Fruit fly (Drosophila melanogaster): Measurements from ENCODE around the gene RpL24.

The RpL24 gene

DNA sequence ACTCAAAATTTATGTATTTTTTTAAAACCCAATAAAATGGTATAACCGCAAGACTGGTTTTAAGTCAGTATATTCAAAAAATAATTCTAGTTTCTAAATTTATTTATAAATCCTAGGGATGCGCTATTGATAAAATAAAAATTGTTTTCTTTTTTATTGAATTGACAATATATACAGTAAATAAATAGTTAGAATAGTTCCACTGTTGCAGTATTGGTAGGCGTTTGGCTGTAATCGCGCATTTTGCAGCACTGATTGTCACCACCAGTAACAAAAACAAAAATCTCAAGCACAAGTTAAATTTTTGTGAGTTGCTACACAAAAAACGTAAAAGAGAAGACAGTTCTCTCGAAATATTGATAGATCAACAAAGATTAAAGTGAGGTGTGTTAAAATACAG lies 26.0 kb downstream of the RpL24 start, which contains the start of gene CG31855:
TSS of gene CG31855 (plus strand) at position 265 of the 400 bp plus-strand sequence.
- peak; percentile 75 for TF ChIP-seq Clk (GFP tag; optimal IDR thresholded peaks at IDR 0.05)
- no peak for TF ChIP-seq kay (GFP tag; ENCODE audit: borderline replicate concordance)
- peak; percentile 82 for TF ChIP-seq CG14711 (tag; optimal IDR thresholded peaks at IDR 0.05)
- TF ChIP-seq pad (GFP tag; optimal IDR thresholded peaks at IDR 0.05), result peak; percentile 84
- peak; percentile 93 for TF ChIP-seq CG7101 (tag; optimal IDR thresholded peaks at IDR 0.05)
- TF ChIP-seq cnc (optimal IDR thresholded peaks at IDR 0.05), result no peak
- TF ChIP-seq ovo (GFP tag; optimal IDR thresholded peaks at IDR 0.05), result peak; percentile 75
- peak; percentile 92 for TF ChIP-seq Mnt (GFP tag; optimal IDR thresholded peaks at IDR 0.05)
- TF ChIP-seq CG1620 (GFP tag; optimal IDR thresholded peaks at IDR 0.05), result peak; percentile 96
- TF ChIP-seq Hr96 (GFP tag; optimal IDR thresholded peaks at IDR 0.05), result peak; percentile 80
- peak; percentile 83 for TF ChIP-seq CG7045 (GFP tag; optimal IDR thresholded peaks at IDR 0.05)
- peak; percentile 94 for TF ChIP-seq bab1 (GFP tag; optimal IDR thresholded peaks at IDR 0.05)
- TF ChIP-seq Crg-1 (GFP tag; optimal IDR thresholded peaks at IDR 0.05), result peak; percentile 96
- TF ChIP-seq CG33017 (tag; optimal IDR thresholded peaks at IDR 0.05), result peak; percentile 92
- peak; percentile 86 for TF ChIP-seq CG5204 (GFP tag; optimal IDR thresholded peaks at IDR 0.05)
- peak; percentile 78 for TF ChIP-seq cic (GFP tag; optimal IDR thresholded peaks at IDR 0.05)
- TF ChIP-seq tj (GFP tag; optimal IDR thresholded peaks at IDR 0.05), result peak; percentile 50
- peak; percentile 93 for TF ChIP-seq CG12768 (GFP tag; optimal IDR thresholded peaks at IDR 0.05)
- TF ChIP-seq toe (GFP tag; optimal IDR thresholded peaks at IDR 0.05), result peak; percentile 80
- peak; percentile 85 for TF ChIP-seq CG11617 (GFP tag; optimal IDR thresholded peaks at IDR 0.05)

DNA sequence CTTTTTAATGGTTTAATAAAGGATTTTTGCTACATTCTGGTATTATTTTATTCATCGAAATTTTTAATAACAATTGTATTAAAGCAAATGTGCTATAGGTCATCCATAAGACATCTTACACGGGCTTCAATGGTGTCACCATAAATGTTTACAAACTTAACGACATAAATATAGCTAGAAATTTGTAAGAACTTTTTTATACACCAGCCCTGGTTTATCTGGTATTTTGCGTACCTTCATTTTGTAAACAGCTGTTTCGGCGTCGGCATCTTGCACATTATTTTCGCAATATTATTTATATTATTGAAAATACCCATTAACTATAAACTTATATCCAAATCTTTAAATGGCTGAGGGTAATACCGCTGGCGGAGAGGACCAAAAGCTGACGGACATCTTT lies 27.6 kb downstream of the RpL24 start, which contains the start of gene Tap42:
TSS of gene Tap42 (plus strand) at position 240 of the 400 bp plus-strand sequence.
- TF ChIP-seq CG1620 (GFP tag; optimal IDR thresholded peaks at IDR 0.05) (no peak), Mnt (GFP tag; optimal IDR thresholded peaks at IDR 0.05) (peak; percentile 30), ovo (GFP tag; optimal IDR thresholded peaks at IDR 0.05) (no peak), CG12768 (GFP tag; optimal IDR thresholded peaks at IDR 0.05) (no peak), CG7045 (GFP tag; optimal IDR thresholded peaks at IDR 0.05) (no peak), CG33017 (tag; optimal IDR thresholded peaks at IDR 0.05) (peak; percentile 26), tj (GFP tag; optimal IDR thresholded peaks at IDR 0.05) (no peak), kay (GFP tag; ENCODE audit: borderline replicate concordance) (no peak), CG5204 (GFP tag; optimal IDR thresholded peaks at IDR 0.05) (no peak), Hr96 (GFP tag; optimal IDR thresholded peaks at IDR 0.05) (no peak), CG7101 (tag; optimal IDR thresholded peaks at IDR 0.05) (peak; percentile 34), CG11617 (GFP tag; optimal IDR thresholded peaks at IDR 0.05) (no peak), toe (GFP tag; optimal IDR thresholded peaks at IDR 0.05) (no peak), Clk (GFP tag; optimal IDR thresholded peaks at IDR 0.05) (no peak), Crg-1 (GFP tag; optimal IDR thresholded peaks at IDR 0.05) (no peak), bab1 (GFP tag; optimal IDR thresholded peaks at IDR 0.05) (peak; percentile 47), pad (GFP tag; optimal IDR thresholded peaks at IDR 0.05) (no peak), cic (GFP tag; optimal IDR thresholded peaks at IDR 0.05) (peak; percentile 22), CG14711 (tag; optimal IDR thresholded peaks at IDR 0.05) (no peak), cnc (optimal IDR thresholded peaks at IDR 0.05) (no peak)

DNA sequence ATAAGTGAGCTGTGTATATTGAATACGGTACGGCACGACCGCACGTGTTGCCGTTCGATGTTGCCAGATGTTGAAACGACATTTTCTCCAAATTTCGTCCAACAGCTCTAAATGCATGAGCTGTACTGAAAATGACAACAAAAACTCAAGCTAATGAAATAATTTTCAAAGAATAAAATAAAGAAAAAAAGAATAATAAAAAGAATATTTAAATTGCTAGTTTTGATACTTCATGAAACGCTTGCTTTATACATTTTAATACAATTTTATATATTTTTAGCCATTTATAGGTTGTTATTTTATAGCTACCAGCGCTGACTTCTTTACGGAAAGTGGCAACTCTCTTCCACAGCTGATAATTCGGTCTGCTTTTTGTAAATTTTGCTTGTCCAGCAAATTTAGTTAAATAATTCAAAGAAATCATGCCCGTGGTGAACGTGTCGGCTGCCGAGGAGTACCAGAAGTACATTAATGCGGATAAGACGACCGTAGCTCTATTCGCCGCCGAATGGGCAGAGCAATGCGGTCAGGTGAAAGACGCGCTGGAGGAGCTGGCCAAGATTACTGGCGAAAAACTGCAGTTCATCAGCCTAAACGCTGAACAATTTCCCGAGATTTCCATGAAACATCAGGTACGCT lies 28.7 kb downstream of the RpL24 start, which contains the start of the genes Nnp-1 and Grx3:
TSS of gene Nnp-1 (minus strand) at position 81 of the 639 bp plus-strand sequence.
TSS of gene Grx3 (plus strand) at position 339 of the 639 bp plus-strand sequence.
- TF ChIP-seq CG12768 (GFP tag; optimal IDR thresholded peaks at IDR 0.05), result peak; percentile 48
- peak; percentile 16 for TF ChIP-seq CG5204 (GFP tag; optimal IDR thresholded peaks at IDR 0.05)
- peak; percentile 40 for TF ChIP-seq Crg-1 (GFP tag; optimal IDR thresholded peaks at IDR 0.05)
- peak; percentile 48 for TF ChIP-seq CG1620 (GFP tag; optimal IDR thresholded peaks at IDR 0.05)
- peak; percentile 54 for TF ChIP-seq toe (GFP tag; optimal IDR thresholded peaks at IDR 0.05)
- TF ChIP-seq CG11617 (GFP tag; optimal IDR thresholded peaks at IDR 0.05), result peak; percentile 68
- TF ChIP-seq kay (GFP tag; ENCODE audit: borderline replicate concordance), result no peak
- peak; percentile 45 for TF ChIP-seq ovo (GFP tag; optimal IDR thresholded peaks at IDR 0.05)
- TF ChIP-seq CG33017 (tag; optimal IDR thresholded peaks at IDR 0.05), result peak; percentile 68
- peak; percentile 72 for TF ChIP-seq CG7045 (GFP tag; optimal IDR thresholded peaks at IDR 0.05)
- peak; percentile 98 for TF ChIP-seq tj (GFP tag; optimal IDR thresholded peaks at IDR 0.05)
- peak; percentile 80 for TF ChIP-seq bab1 (GFP tag; optimal IDR thresholded peaks at IDR 0.05)
- peak; percentile 98 for TF ChIP-seq Mnt (GFP tag; optimal IDR thresholded peaks at IDR 0.05)
- peak; percentile 87 for TF ChIP-seq CG14711 (tag; optimal IDR thresholded peaks at IDR 0.05)
- no peak for TF ChIP-seq cnc (optimal IDR thresholded peaks at IDR 0.05)
- no peak for TF ChIP-seq Clk (GFP tag; optimal IDR thresholded peaks at IDR 0.05)
- peak; percentile 43 for TF ChIP-seq cic (GFP tag; optimal IDR thresholded peaks at IDR 0.05)
- TF ChIP-seq CG7101 (tag; optimal IDR thresholded peaks at IDR 0.05), result peak; percentile 78
- TF ChIP-seq pad (GFP tag; optimal IDR thresholded peaks at IDR 0.05), result peak; percentile 54
- no peak for TF ChIP-seq Hr96 (GFP tag; optimal IDR thresholded peaks at IDR 0.05)

DNA sequence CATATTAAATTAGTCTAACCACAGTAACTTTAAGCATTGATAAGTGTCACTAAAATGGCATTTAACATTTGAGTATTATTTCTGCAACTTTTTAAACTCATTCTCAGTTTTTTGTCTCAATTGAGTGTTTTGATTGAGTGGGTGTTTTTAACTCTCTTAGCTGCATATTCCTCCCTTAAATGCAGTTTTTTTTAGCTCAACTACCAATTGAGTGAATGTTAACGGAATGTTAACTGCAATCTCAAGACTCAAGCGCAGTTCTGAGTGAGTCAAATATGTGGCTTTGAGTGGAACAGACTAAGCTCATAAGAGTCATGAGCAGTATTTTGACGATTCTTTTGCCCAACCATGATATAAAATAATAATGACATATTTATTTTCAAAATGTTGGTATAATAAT lies 32.0 kb downstream of the RpL24 start:
- TF ChIP-seq tj (GFP tag; optimal IDR thresholded peaks at IDR 0.05) (no peak), kay (GFP tag; ENCODE audit: borderline replicate concordance) (peak; percentile 52)

DNA sequence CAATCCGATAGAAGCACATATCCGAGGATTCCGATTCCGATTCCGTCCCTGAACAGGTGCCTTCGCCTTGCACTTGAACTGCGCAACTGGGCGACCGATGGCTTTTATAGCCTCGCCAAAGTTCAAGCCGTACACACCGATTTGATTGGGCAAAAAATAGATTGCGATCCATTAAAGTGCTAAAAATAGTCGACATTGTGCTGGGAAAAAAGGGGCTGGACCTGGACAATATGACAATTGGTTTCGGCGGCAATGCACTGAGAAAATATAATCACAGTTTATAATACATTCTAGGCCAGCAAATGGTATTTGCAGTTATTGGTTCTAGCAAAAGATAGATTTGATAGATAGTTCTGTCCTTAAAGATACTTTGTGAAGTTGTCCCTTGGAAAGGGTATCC lies 33.5 kb downstream of the RpL24 start, which contains the start of gene CG9377:
TSS of gene CG9377 (minus strand) at position 101 of the 400 bp plus-strand sequence.
- TF ChIP-seq Clk (GFP tag; optimal IDR thresholded peaks at IDR 0.05), result no peak
- no peak for TF ChIP-seq cic (GFP tag; optimal IDR thresholded peaks at IDR 0.05)
- no peak for TF ChIP-seq CG7045 (GFP tag; optimal IDR thresholded peaks at IDR 0.05)
- no peak for TF ChIP-seq tj (GFP tag; optimal IDR thresholded peaks at IDR 0.05)
- TF ChIP-seq CG14711 (tag; optimal IDR thresholded peaks at IDR 0.05), result no peak
- no peak for TF ChIP-seq cnc (optimal IDR thresholded peaks at IDR 0.05)
- TF ChIP-seq CG12768 (GFP tag; optimal IDR thresholded peaks at IDR 0.05), result no peak
- TF ChIP-seq kay (GFP tag; ENCODE audit: borderline replicate concordance), result no peak
- TF ChIP-seq ovo (GFP tag; optimal IDR thresholded peaks at IDR 0.05), result no peak
